Worm (Caenorhabditis elegans) whole organism, midembryonic: ENCODE data around the gene argk-1.

Experiments used
- T22C8.4 ChIP-seq: fragments of 200-800 bp; sonication (Bioruptor generic); IDR thresholded peaks from 2 replicates; pipeline ENCODE4 v1.3.6; 2022; ENCODE audit warnings: missing genetic modification characterization, missing compliant biosample characterization
- cog-1 ChIP-seq: sonication (generic microtip); optimal IDR thresholded peaks from 2 replicates; lab custom pipeline; 2016; ENCODE audit warnings: missing genetic modification characterization, missing compliant biosample characterization
- klf-2 ChIP-seq: fragments of 200-800 bp; sonication (Bioruptor generic); conservative IDR thresholded peaks from 2 replicates; pipeline ENCODE4 v1.3.6; 2022; ENCODE audit warnings: missing genetic modification reagents, missing genetic modification characterization, missing compliant biosample characterization
- ztf-23 ChIP-seq: fragments of 200-800 bp; sonication (Bioruptor generic); IDR thresholded peaks from 2 replicates; pipeline ENCODE4 v1.3.6; 2022; ENCODE audit warnings: missing genetic modification reagents, missing genetic modification characterization, missing compliant biosample characterization

ce11 chrV:16139529-16139928 is 35.8 kb downstream of the argk-1 start, which contains the start of gene clc-11:
- TF ChIP-seq ztf-23 (GFP tag; lab: Robert Waterston, UW) (no peak), klf-2 (GFP tag; lab: Robert Waterston, UW) (no peak), T22C8.4 (GFP tag; lab: Robert Waterston, UW) (no peak), cog-1 (tag; lab: Kevin White, UChicago) (no peak)
